Worm (Caenorhabditis elegans) whole organism, L4/young adult: Measurements from ENCODE around the gene cyp-29A3.

Experiments used
- dao-5 ChIP-seq: sonication (generic microtip); optimal IDR thresholded peaks from 2 replicates; lab custom pipeline; 2016; ENCODE audit warnings: missing genotype, missing genetic modification characterization, moderate library complexity, missing compliant biosample characterization
- him-1 ChIP-seq: sonication (generic microtip); optimal IDR thresholded peaks from 2 replicates; lab custom pipeline; 2016; ENCODE audit warnings: missing genotype, missing genetic modification reagents, missing genetic modification characterization, missing compliant biosample characterization

DNA sequence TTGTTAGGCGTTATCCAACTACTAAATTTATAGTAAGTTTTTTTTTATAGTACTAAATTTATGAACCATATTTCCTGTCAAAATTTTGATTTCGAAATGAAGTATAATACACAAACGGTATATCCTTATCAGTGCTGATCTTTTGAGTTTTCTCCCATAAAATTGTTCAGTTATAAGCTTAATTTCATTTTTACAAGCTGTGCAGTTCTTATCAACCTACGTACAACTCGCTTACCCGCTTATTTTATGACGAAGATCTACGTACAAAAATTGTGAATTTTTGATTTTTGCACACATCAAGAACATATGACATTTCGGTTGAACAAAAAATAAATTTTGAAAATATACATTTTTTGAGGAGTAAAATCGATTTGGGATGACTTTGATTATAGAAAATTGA is 15.0 kb upstream of the cyp-29A3 start:
- no peak for TF ChIP-seq him-1 (tag; lab: Kevin White, UChicago)
- TF ChIP-seq dao-5, result no peak
